Worm (Caenorhabditis elegans): ENCODE results near the gene tram-1.

tram-1 gene

ce11 chrIV:10252350-10252792 lies 31.3 kb upstream of the tram-1 start (continued):
- TF ChIP-seq Y75B8A.6 (GFP tag; IDR thresholded peaks at IDR 0.05): 0 out of 2 replicates have a peak, but pooled peaks have one; percentile 26
- TF ChIP-seq attf-4 (tag; optimal IDR thresholded peaks at IDR 0.05): no peak
- peak; percentile 33 to 83 for TF ChIP-seq hif-1 (tag; optimal IDR thresholded peaks at IDR 0.05)
- no peak for TF ChIP-seq daf-8 (GFP tag; IDR thresholded peaks at IDR 0.05)
- no peak for TF ChIP-seq unc-130 (GFP tag; optimal IDR thresholded peaks at IDR 0.05)
- TF ChIP-seq snpc-4 (tag; optimal IDR thresholded peaks at IDR 0.05): no peak
- TF ChIP-seq lin-38 (GFP tag; IDR thresholded peaks at IDR 0.05): peak; percentile 56
- TF ChIP-seq ceh-62 (tag; optimal IDR thresholded peaks at IDR 0.05): no peak
- TF ChIP-seq Y5F2A.4 (GFP tag; optimal IDR thresholded peaks at IDR 0.05): no peak
- peak; percentile 92 for TF ChIP-seq mep-1 (tag; optimal IDR thresholded peaks at IDR 0.05)
- no peak for TF ChIP-seq F10B5.3 (tag; optimal IDR thresholded peaks at IDR 0.05)

DNA sequence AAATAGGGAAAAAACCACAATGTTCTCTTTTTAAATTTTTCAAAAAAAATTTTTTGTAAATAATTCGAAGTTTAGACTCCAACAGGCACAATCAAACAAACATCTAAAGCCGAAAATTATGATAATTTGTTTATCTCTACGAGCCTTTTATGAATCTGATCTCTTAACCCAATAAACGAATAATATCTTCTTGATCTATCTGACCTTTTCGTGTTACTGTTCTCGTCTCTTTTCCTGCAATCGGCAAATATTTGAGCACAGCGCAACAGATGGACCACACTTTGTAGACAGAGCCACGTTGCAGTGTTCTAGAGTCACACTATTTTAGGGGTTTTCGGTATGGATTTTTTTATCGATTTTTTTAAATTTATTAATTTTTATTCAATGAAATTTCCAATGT lies 30.7 kb upstream of the tram-1 start:
- TF ChIP-seq aha-1 (tag): peak; percentile 6
- no peak for TF ChIP-seq dmd-6 (GFP tag; IDR thresholded peaks at IDR 0.05)
- TF ChIP-seq rbr-2 (tag; optimal IDR thresholded peaks at IDR 0.05): no peak
- no peak for TF ChIP-seq nhr-41 (GFP tag; IDR thresholded peaks at IDR 0.05)
- no peak for TF ChIP-seq nhr-28 (tag; optimal IDR thresholded peaks at IDR 0.05)
- TF ChIP-seq Y75B8A.6 (GFP tag; IDR thresholded peaks at IDR 0.05): no peak
- no peak for TF ChIP-seq nhr-42 (GFP tag; IDR thresholded peaks at IDR 0.05)
- no peak for TF ChIP-seq lin-15B (tag; optimal IDR thresholded peaks at IDR 0.05)

- no peak for TF ChIP-seq zfp-2 (tag; optimal IDR thresholded peaks at IDR 0.05)
- no peak for TF ChIP-seq daf-16 (GFP tag; optimal IDR thresholded peaks at IDR 0.05)
- peak; percentile 33 for TF ChIP-seq daf-16 (tag; optimal IDR thresholded peaks at IDR 0.05)
- no peak for TF ChIP-seq mdt-29 (GFP tag; IDR thresholded peaks at IDR 0.05)
- TF ChIP-seq php-3 (GFP tag; IDR thresholded peaks at IDR 0.05): no peak
- peak; percentile 27 for TF ChIP-seq nhr-28 (tag; optimal IDR thresholded peaks at IDR 0.05)
Measured at ce11 chrIV:10251261-10251660, 30.2 kb upstream of the tram-1 start.

DNA sequence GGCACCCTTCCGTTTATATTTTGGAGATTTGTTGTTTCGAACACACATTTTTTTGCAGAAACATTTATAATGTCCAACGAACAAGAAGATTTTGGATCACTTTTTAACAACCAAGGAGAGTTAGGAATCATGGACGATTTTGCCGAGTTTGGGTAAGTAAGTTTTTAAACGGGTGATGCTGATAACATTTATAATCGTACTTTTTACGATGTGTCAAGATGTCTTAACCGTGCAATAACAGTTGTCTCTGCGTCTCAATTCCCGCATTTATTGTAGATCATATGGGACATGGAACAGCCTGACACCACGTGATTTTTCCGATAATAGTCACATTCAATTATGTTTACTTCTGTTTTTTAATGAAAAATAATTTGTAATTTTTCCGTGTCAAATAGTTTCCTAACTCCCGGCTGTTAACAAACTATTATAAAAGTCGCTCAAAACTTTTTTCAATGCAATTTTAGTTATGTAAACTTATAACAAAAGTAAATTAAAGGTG lies 29.5 kb upstream of the tram-1 start, which contains the start of gene daf-14:
TSS of gene daf-14 (plus strand) at position 51 of the 499 bp plus-strand sequence.
- TF ChIP-seq dpl-1 (GFP tag; optimal IDR thresholded peaks at IDR 0.05) (peak; percentile 15), dmd-6 (GFP tag; IDR thresholded peaks at IDR 0.05) (peak; percentile 52), aha-1 (tag) (peak; percentile 74), ztf-11 (tag; optimal IDR thresholded peaks at IDR 0.05) (no peak), hlh-30 (tag; optimal IDR thresholded peaks at IDR 0.05; ENCODE audit: insufficient read depth) (peak; percentile 81), ZK337.2 (GFP tag; IDR thresholded peaks at IDR 0.05) (no peak), unc-62 (GFP tag; optimal IDR thresholded peaks at IDR 0.05 in 1 of 2) (peak in 1 of 2 experiments; percentile 12), unc-62 (tag; optimal IDR thresholded peaks at IDR 0.05) (no peak), php-3 (GFP tag; IDR thresholded peaks at IDR 0.05) (peak; percentile 49; the same call in 1 of the 2 replicates), hlh-11 (tag; optimal IDR thresholded peaks at IDR 0.05) (peak; percentile 65), T20F7.1 (GFP tag; optimal IDR thresholded peaks at IDR 0.05) (no peak), duxl-1 (tag; optimal IDR thresholded peaks at IDR 0.05; ENCODE audit: poor library complexity) (peak; percentile 25), daf-16 (GFP tag; optimal IDR thresholded peaks at IDR 0.05) (no peak), daf-16 (tag; optimal IDR thresholded peaks at IDR 0.05) (peak; percentile 82), nhr-28 (tag; optimal IDR thresholded peaks at IDR 0.05) (peak; percentile 50), unc-130 (GFP tag; optimal IDR thresholded peaks at IDR 0.05) (no peak), lsy-2 (tag; optimal IDR thresholded peaks at IDR 0.05) (peak in 1 of 2 experiments; percentile 33), dmd-9 (GFP tag; IDR thresholded peaks at IDR 0.05) (no peak), nhr-77 (tag; optimal IDR thresholded peaks at IDR 0.05) (peak; percentile 30), dve-1 (tag; optimal IDR thresholded peaks at IDR 0.05; ENCODE audit: insufficient read depth) (peak; percentile 77), nhr-48 (tag; optimal IDR thresholded peaks at IDR 0.05) (peak; percentile 20)

Measured in whole organism, L4 larva.